Fruit fly (Drosophila melanogaster) whole organism, embryonic: ENCODE measurements around the gene Lgr3.

Experiments
- B-H1 ChIP-seq: fragments of 200-800 bp; sonication (Bioruptor generic); IDR thresholded peaks from 3 replicates; pipeline ENCODE4 v1.3.6; 2022; ENCODE audit warnings: missing biosample characterization, missing genetic modification characterization
- CG11398 ChIP-seq: fragments of 200-800 bp; sonication (Bioruptor generic); optimal IDR thresholded peaks from 2 replicates; lab custom pipeline; 2016; ENCODE audit warnings: missing biosample characterization, missing genetic modification characterization
- CG14965 ChIP-seq: fragments of 200-800 bp; sonication (Bioruptor generic); optimal IDR thresholded peaks from 2 replicates; lab custom pipeline; 2016; ENCODE audit warnings: missing biosample characterization, missing genetic modification characterization, borderline replicate concordance
- CG15601 ChIP-seq: fragments of 200-800 bp; sonication (Bioruptor generic); optimal IDR thresholded peaks from 3 replicates; lab custom pipeline; 2019; ENCODE audit warnings: missing biosample characterization, mild to moderate bottlenecking, missing genetic modification characterization, moderate library complexity
- CG1602 ChIP-seq: fragments of 200-800 bp; sonication (Bioruptor generic); optimal IDR thresholded peaks from 3 replicates; lab custom pipeline; 2016; ENCODE audit warnings: missing biosample characterization, missing genetic modification characterization
- CG16813 ChIP-seq: fragments of 200-800 bp; sonication (Bioruptor generic); IDR thresholded peaks from 3 replicates; pipeline ENCODE4 v1.3.6; 2022; ENCODE audit warnings: missing biosample characterization, missing genetic modification characterization; ENCODE audit not compliant: partially characterized antibody
- CG17359 ChIP-seq: fragments of 200-800 bp; sonication (Bioruptor generic); optimal IDR thresholded peaks from 3 replicates; lab custom pipeline; 2018; ENCODE audit warnings: missing biosample characterization, mild to moderate bottlenecking, missing genetic modification characterization, moderate library complexity
- CG17802 ChIP-seq: fragments of 200-800 bp; sonication (Bioruptor generic); optimal IDR thresholded peaks from 2 replicates; lab custom pipeline; 2018; ENCODE audit warnings: missing biosample characterization, mild to moderate bottlenecking, missing genetic modification characterization, moderate library complexity
- CG2120 ChIP-seq: fragments of 200-800 bp; sonication (Bioruptor generic); optimal IDR thresholded peaks from 3 replicates; lab custom pipeline; 2016; ENCODE audit warnings: missing biosample characterization, missing genetic modification characterization
- CG2199 ChIP-seq: fragments of 200-800 bp; sonication (Bioruptor generic); IDR thresholded peaks from 3 replicates; pipeline ENCODE4 v1.3.6; 2022; ENCODE audit warnings: missing biosample characterization, missing genetic modification characterization
- CG31365 ChIP-seq: fragments of 200-800 bp; sonication (Bioruptor generic); optimal IDR thresholded peaks from 2 replicates; lab custom pipeline; 2018; ENCODE audit warnings: missing biosample characterization, mild to moderate bottlenecking, missing genetic modification characterization
- CG3847 ChIP-seq: fragments of 200-800 bp; sonication (Bioruptor generic); IDR thresholded peaks from 2 replicates; pipeline ENCODE4 v1.3.6; 2022; ENCODE audit warnings: missing biosample characterization, missing genetic modification characterization
- CG8765 ChIP-seq: fragments of 200-800 bp; sonication (Bioruptor generic); IDR thresholded peaks from 2 replicates; pipeline ENCODE4 v1.3.6; 2022; ENCODE audit warnings: missing biosample characterization, missing genetic modification characterization
- Dbx ChIP-seq: fragments of 200-800 bp; sonication (Bioruptor generic); IDR thresholded peaks from 3 replicates; pipeline ENCODE4 v1.3.6; 2022; ENCODE audit warnings: missing biosample characterization, missing genetic modification characterization
- Doc2 ChIP-seq: fragments of 200-800 bp; sonication (Bioruptor generic); IDR thresholded peaks from 2 replicates; pipeline ENCODE4 v1.3.6; 2022; ENCODE audit warnings: missing biosample characterization, missing genetic modification characterization
- Drgx ChIP-seq: fragments of 200-800 bp; sonication (Bioruptor generic); IDR thresholded peaks from 2 replicates; pipeline ENCODE4 v1.3.6; 2022; ENCODE audit warnings: missing biosample characterization, missing genetic modification characterization
- Gsc ChIP-seq: fragments of 200-800 bp; sonication (Bioruptor generic); IDR thresholded peaks from 2 replicates; pipeline ENCODE4 v1.3.6; 2022; ENCODE audit warnings: missing biosample characterization, missing genetic modification characterization
- HLH3B ChIP-seq: fragments of 200-800 bp; sonication (Bioruptor generic); IDR thresholded peaks from 2 replicates; pipeline ENCODE4 v1.3.6; 2022; ENCODE audit warnings: missing biosample characterization, missing genetic modification characterization
- HLH4C ChIP-seq: fragments of 200-800 bp; sonication (Bioruptor generic); IDR thresholded peaks from 3 replicates; pipeline ENCODE4 v1.3.6; 2022; ENCODE audit warnings: missing biosample characterization, missing genetic modification characterization; ENCODE audit not compliant: partially characterized antibody
- Mad ChIP-seq: fragments of 200-800 bp; sonication (Bioruptor generic); optimal IDR thresholded peaks from 2 replicates; lab custom pipeline; 2016; ENCODE audit warnings: missing biosample characterization, missing genetic modification characterization
- Max ChIP-seq: fragments of 200-800 bp; sonication (Bioruptor generic); optimal IDR thresholded peaks from 2 replicates; lab custom pipeline; 2016; ENCODE audit warnings: missing biosample characterization, mild to moderate bottlenecking, missing genetic modification characterization
- Meics ChIP-seq: fragments of 200-800 bp; sonication (Bioruptor generic); optimal IDR thresholded peaks from 2 replicates; lab custom pipeline; 2017; ENCODE audit warnings: missing biosample characterization, mild to moderate bottlenecking, missing genetic modification characterization
- Neu2 ChIP-seq: fragments of 200-800 bp; sonication (Bioruptor generic); optimal IDR thresholded peaks from 3 replicates; lab custom pipeline; 2016; ENCODE audit warnings: missing biosample characterization, missing genetic modification characterization, borderline replicate concordance
- Optix ChIP-seq: fragments of 200-800 bp; sonication (Bioruptor generic); IDR thresholded peaks from 3 replicates; pipeline ENCODE4 v1.3.6; 2022; ENCODE audit warnings: missing biosample characterization, missing genetic modification characterization
- Sox100B ChIP-seq: fragments of 200-800 bp; sonication (Bioruptor generic); optimal IDR thresholded peaks from 3 replicates; lab custom pipeline; 2018; ENCODE audit warnings: missing biosample characterization, mild to moderate bottlenecking, missing genetic modification characterization
- ac ChIP-seq: fragments of 200-800 bp; sonication (Bioruptor generic); optimal IDR thresholded peaks from 3 replicates; lab custom pipeline; 2017; ENCODE audit warnings: missing biosample characterization, mild to moderate bottlenecking, missing genetic modification characterization
- ato ChIP-seq: fragments of 200-800 bp; sonication (Bioruptor generic); IDR thresholded peaks from 2 replicates; pipeline ENCODE4 v1.3.6; 2022; ENCODE audit warnings: missing biosample characterization, missing genetic modification characterization; ENCODE audit not compliant: partially characterized antibody
- bab2 ChIP-seq: fragments of 200-800 bp; sonication (Bioruptor generic); optimal IDR thresholded peaks from 2 replicates; lab custom pipeline; 2016; ENCODE audit warnings: missing biosample characterization, missing genetic modification characterization
- br ChIP-seq: fragments of >200 bp; optimal IDR thresholded peaks from 2 replicates; lab custom pipeline; 2017
- btn ChIP-seq: fragments of 200-800 bp; sonication (Bioruptor generic); optimal IDR thresholded peaks from 2 replicates; lab custom pipeline; 2016; ENCODE audit warnings: missing biosample characterization, missing genetic modification characterization
- cas ChIP-seq: fragments of 200-800 bp; sonication (Bioruptor generic); IDR thresholded peaks from 2 replicates; pipeline ENCODE4 v1.3.6; 2022; ENCODE audit warnings: missing biosample characterization, missing genetic modification characterization
- chif ChIP-seq, 2 experiments: fragments of 200-800 bp; sonication (Bioruptor generic); optimal IDR thresholded peaks; 3 replicates each; lab custom pipeline; 2016; ENCODE audit warnings: missing biosample characterization in 2 of 2, missing genetic modification characterization in 2 of 2
- chinmo ChIP-seq: fragments of 200-800 bp; sonication (Bioruptor generic); IDR thresholded peaks from 4 replicates; pipeline ENCODE4 v1.3.6; 2022; ENCODE audit warnings: missing biosample characterization, missing genetic modification characterization; ENCODE audit not compliant: partially characterized antibody
- dan ChIP-seq: fragments of 200-800 bp; sonication (Bioruptor generic); IDR thresholded peaks from 2 replicates; pipeline ENCODE4 v1.3.6; 2022; ENCODE audit warnings: missing biosample characterization, missing genetic modification characterization
- danr ChIP-seq: fragments of 200-800 bp; sonication (Bioruptor generic); IDR thresholded peaks from 2 replicates; pipeline ENCODE4 v1.3.6; 2022; ENCODE audit warnings: missing biosample characterization, missing genetic modification characterization
- dpn ChIP-seq, 2 experiments: fragments of 200-800 bp; sonication (Bioruptor generic); optimal IDR thresholded peaks; 3 replicates each; lab custom pipeline; 2016; ENCODE audit warnings: missing biosample characterization in 2 of 2, missing genetic modification characterization in 2 of 2
- fd3F ChIP-seq: fragments of 200-800 bp; sonication (Bioruptor generic); optimal IDR thresholded peaks from 2 replicates; lab custom pipeline; 2018; ENCODE audit warnings: missing biosample characterization, mild to moderate bottlenecking, missing genetic modification characterization, moderate library complexity
- ftz-f1 ChIP-seq: fragments of 200-800 bp; sonication (Bioruptor generic); optimal IDR thresholded peaks from 2 replicates; lab custom pipeline; 2016; ENCODE audit warnings: missing biosample characterization, missing genetic modification characterization
- hth ChIP-seq: fragments of >200 bp; optimal IDR thresholded peaks from 2 replicates; lab custom pipeline; 2017; ENCODE audit warnings: inconsistent platforms
- kni ChIP-seq: fragments of 200-800 bp; sonication (Bioruptor generic); optimal IDR thresholded peaks from 3 replicates; lab custom pipeline; 2017; ENCODE audit warnings: mild to moderate bottlenecking, missing biosample characterization, missing genetic modification reagents, missing genetic modification characterization
- lbe ChIP-seq: fragments of 200-800 bp; sonication (Bioruptor generic); optimal IDR thresholded peaks from 2 replicates; lab custom pipeline; 2016; ENCODE audit warnings: missing biosample characterization, mild to moderate bottlenecking, missing genetic modification characterization
- maf-S ChIP-seq: fragments of 200-800 bp; sonication (Bioruptor generic); optimal IDR thresholded peaks from 2 replicates; lab custom pipeline; 2016; ENCODE audit warnings: missing biosample characterization, missing genetic modification characterization
- sc ChIP-seq, 3 experiments: fragments of >200 bp in 2 of 3; fragments of 200-800 bp in 1 of 3; sonication (Bioruptor generic) in 1 of 3; optimal IDR thresholded peaks; 2 replicates in 2 of 3; 3 replicates in 1 of 3; lab custom pipeline; 2017; ENCODE audit warnings: mild to moderate bottlenecking in 1 of 3, missing biosample characterization in 1 of 3, missing genetic modification characterization in 1 of 3, missing genetic modification reagents in 1 of 3
- scrt ChIP-seq: fragments of 200-800 bp; sonication (Bioruptor generic); optimal IDR thresholded peaks from 2 replicates; lab custom pipeline; 2018; ENCODE audit warnings: missing biosample characterization, mild to moderate bottlenecking, missing genetic modification characterization, moderate library complexity
- sr ChIP-seq: fragments of 200-800 bp; sonication (Bioruptor generic); IDR thresholded peaks from 3 replicates; pipeline ENCODE4 v1.3.6; 2022; ENCODE audit warnings: missing biosample characterization, missing genetic modification characterization
- stwl ChIP-seq: fragments of 200-800 bp; sonication (Bioruptor generic); optimal IDR thresholded peaks from 3 replicates; lab custom pipeline; 2018; ENCODE audit warnings: missing biosample characterization, mild to moderate bottlenecking, missing genetic modification characterization, moderate library complexity
- trh ChIP-seq: fragments of 200-800 bp; sonication (Bioruptor generic); optimal IDR thresholded peaks from 2 replicates; lab custom pipeline; 2016; ENCODE audit warnings: missing biosample characterization, missing genetic modification characterization
- vvl ChIP-seq: fragments of 200-800 bp; sonication (Bioruptor generic); IDR thresholded peaks from 2 replicates; pipeline ENCODE4 v1.3.6; 2022; ENCODE audit warnings: missing biosample characterization, missing genetic modification characterization
- zen ChIP-seq: fragments of 200-800 bp; sonication (Bioruptor generic); optimal IDR thresholded peaks from 3 replicates; lab custom pipeline; 2018; ENCODE audit warnings: missing biosample characterization, mild to moderate bottlenecking, missing genetic modification characterization, moderate library complexity

Lgr3 gene

dm6 chr3R:25646882-25647518, 18.6 kb upstream of the Lgr3 start (continued):
- TF ChIP-seq CG16813 (GFP tag; lab: Robert Waterston, UW), result peak; percentile 93
- peak; percentile 91 for TF ChIP-seq vvl
- TF ChIP-seq bab2 (GFP tag; lab: Kevin White, UChicago), result peak; percentile 97
- peak; percentile 96 to 97 for TF ChIP-seq dpn (GFP tag; optimal IDR thresholded peaks at IDR 0.05; lab: Kevin White, UChicago)
- peak; percentile 92 for TF ChIP-seq kni (GFP tag; lab: Kevin White, UChicago)
- peak; percentile 63 for TF ChIP-seq cas (GFP tag; lab: Robert Waterston, UW)
- no peak for TF ChIP-seq CG2199 (GFP tag; lab: Robert Waterston, UW)
- TF ChIP-seq chinmo, result peak; percentile 70; the same call in 1 of the 4 replicates
- TF ChIP-seq fd3F (GFP tag; lab: Kevin White, UChicago), result peak; percentile 82
- TF ChIP-seq sr, result peak; percentile 42; the same call in 1 of the 3 replicates
- peak; percentile 81 for TF ChIP-seq CG14965 (GFP tag; lab: Kevin White, UChicago)
- peak; percentile 92 for TF ChIP-seq Mad
- TF ChIP-seq CG1602 (GFP tag; lab: Kevin White, UChicago), result peak; percentile 92
- peak; percentile 79 for TF ChIP-seq Gsc (GFP tag; lab: Robert Waterston, UW)
- peak; percentile 83 for TF ChIP-seq CG8765
- peak; percentile 87 for TF ChIP-seq danr (GFP tag; lab: Robert Waterston, UW)
- peak; percentile 94 for TF ChIP-seq CG11398
- peak; percentile 69; the same call in 1 of the 2 replicates for TF ChIP-seq Doc2 (GFP tag; lab: Robert Waterston, UW)
- peak; percentile 66 for TF ChIP-seq lbe (GFP tag; lab: Kevin White, UChicago)
- TF ChIP-seq ato (GFP tag; lab: Robert Waterston, UW), result 0 out of 2 replicates have a peak, but pooled peaks have one; percentile 35
- TF ChIP-seq Neu2 (GFP tag; lab: Kevin White, UChicago), result peak; percentile 81
- peak; percentile 85 for TF ChIP-seq HLH3B (GFP tag; lab: Robert Waterston, UW)
- TF ChIP-seq dan (GFP tag; lab: Robert Waterston, UW), result peak; percentile 64; the same call in 1 of the 2 replicates
- TF ChIP-seq chif (GFP tag; optimal IDR thresholded peaks at IDR 0.05; lab: Kevin White, UChicago), result peak; percentile 94 to 96
- peak; percentile 93 for TF ChIP-seq Optix (GFP tag; lab: Robert Waterston, UW)
- peak; percentile 81 for TF ChIP-seq stwl (tag; lab: Kevin White, UChicago)
- TF ChIP-seq B-H1, result peak; percentile 72; the same call in 2 of the 3 replicates
- TF ChIP-seq Max, result peak; percentile 90
- peak; percentile 80 for TF ChIP-seq scrt (GFP tag; lab: Kevin White, UChicago)
- no peak for TF ChIP-seq ac (GFP tag; lab: Kevin White, UChicago)
- peak; percentile 96 for TF ChIP-seq CG3847
- TF ChIP-seq CG15601, result peak; percentile 90
- no peak for TF ChIP-seq hth (lab: Kevin White, UChicago)
- no peak for TF ChIP-seq sc (optimal IDR thresholded peaks at IDR 0.05; lab: Kevin White, UChicago)
- peak; percentile 57 for TF ChIP-seq sc (GFP tag; optimal IDR thresholded peaks at IDR 0.05; lab: Kevin White, UChicago)
- peak; percentile 79 for TF ChIP-seq trh (GFP tag; lab: Kevin White, UChicago)
- peak; percentile 69 for TF ChIP-seq Drgx (GFP tag; lab: Robert Waterston, UW)
- TF ChIP-seq maf-S, result peak; percentile 95
- peak; percentile 97 for TF ChIP-seq CG2120
- TF ChIP-seq btn (GFP tag; lab: Kevin White, UChicago), result peak; percentile 83
- TF ChIP-seq Meics, result peak; percentile 92
- peak; percentile 61 for TF ChIP-seq CG31365 (tag; lab: Kevin White, UChicago)
- TF ChIP-seq zen (tag; lab: Kevin White, UChicago), result peak; percentile 83
- peak; percentile 83 for TF ChIP-seq HLH4C (GFP tag; lab: Robert Waterston, UW)
- TF ChIP-seq Dbx (GFP tag; lab: Robert Waterston, UW), result peak; percentile 94
- TF ChIP-seq CG17802 (tag; lab: Kevin White, UChicago), result peak; percentile 76
- peak; percentile 81 for TF ChIP-seq Sox100B
- TF ChIP-seq ftz-f1 (GFP tag; lab: Kevin White, UChicago), result peak; percentile 81
- TF ChIP-seq br (lab: Kevin White, UChicago), result no peak
- peak; percentile 84 for TF ChIP-seq CG17359 (tag; lab: Kevin White, UChicago)
